Worm (Caenorhabditis elegans) whole organism, young adult: Measurements from ENCODE around the gene spp-1.

ENCODE experiments used
- F39B2.1 ChIP-seq: fragments of 200-800 bp; sonication (Bioruptor generic); IDR thresholded peaks from 2 replicates; pipeline ENCODE4 v1.3.6; 2022; ENCODE audit warnings: missing genetic modification reagents, missing genetic modification characterization, missing compliant biosample characterization
- ccch-3 ChIP-seq: fragments of 200-800 bp; sonication (Bioruptor generic); optimal IDR thresholded peaks from 2 replicates; lab custom pipeline; 2018; ENCODE audit warnings: mild to moderate bottlenecking, missing genetic modification characterization, missing compliant biosample characterization
- ztf-28 ChIP-seq: fragments of 200-800 bp; sonication (Bioruptor generic); IDR thresholded peaks from 2 replicates; pipeline ENCODE4 v1.3.6; 2022; ENCODE audit warnings: missing genetic modification reagents, missing genetic modification characterization, missing compliant biosample characterization

DNA sequence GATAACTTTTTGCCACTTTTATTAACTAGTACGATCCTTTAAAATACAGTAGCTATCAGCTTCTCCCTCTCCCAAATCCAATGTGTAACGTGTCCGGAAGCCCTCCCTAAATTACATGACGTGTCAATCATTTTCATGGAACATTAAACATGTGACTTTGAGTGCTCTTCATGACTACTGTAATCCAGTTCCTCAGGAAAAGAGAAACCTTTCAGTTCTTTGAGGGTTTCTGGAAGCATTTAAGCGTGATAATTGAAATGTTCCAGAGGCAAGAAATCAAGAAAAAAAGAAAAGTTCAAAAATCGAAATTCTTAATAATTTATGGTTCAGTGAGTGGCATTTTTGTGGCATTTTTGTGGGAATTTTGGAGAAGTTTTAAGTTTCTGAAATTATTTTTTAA lies 7.5 kb upstream of the spp-1 start:
- TF ChIP-seq ztf-28 (GFP tag; lab: Robert Waterston, UW) (no peak), F39B2.1 (GFP tag; lab: Robert Waterston, UW) (no peak), ccch-3 (GFP tag; lab: Kevin White, UChicago) (no peak)
